Fruit fly (Drosophila melanogaster) whole organism, embryonic: ENCODE measurements around the gene CG14234.

ENCODE experiments used
- Aef1 ChIP-seq: fragments of 200-800 bp; sonication (Bioruptor generic); IDR thresholded peaks from 3 replicates; pipeline ENCODE4 v1.3.6; 2022; ENCODE audit warnings: missing biosample characterization, missing genetic modification characterization
- Asciz ChIP-seq: fragments of 200-800 bp; sonication (Bioruptor generic); optimal IDR thresholded peaks from 2 replicates; lab custom pipeline; 2017; ENCODE audit warnings: missing biosample characterization, mild to moderate bottlenecking, missing genetic modification characterization, missing genetic modification reagents
- CG11093 ChIP-seq: fragments of 200-800 bp; sonication (Bioruptor generic); IDR thresholded peaks from 3 replicates; pipeline ENCODE4 v1.3.6; 2022; ENCODE audit warnings: missing biosample characterization, missing genetic modification characterization
- CG11723 ChIP-seq: fragments of 200-800 bp; sonication (Bioruptor generic); optimal IDR thresholded peaks from 2 replicates; lab custom pipeline; 2017; ENCODE audit warnings: missing biosample characterization, mild to moderate bottlenecking, missing genetic modification characterization
- CG12071 ChIP-seq: fragments of 200-800 bp; sonication (Bioruptor generic); optimal IDR thresholded peaks from 3 replicates; lab custom pipeline; 2018; ENCODE audit warnings: missing biosample characterization, mild to moderate bottlenecking, missing genetic modification characterization
- CG14050 ChIP-seq: fragments of 200-800 bp; sonication (Bioruptor generic); IDR thresholded peaks from 3 replicates; pipeline ENCODE4 v1.3.6; 2022; ENCODE audit warnings: missing biosample characterization, missing genetic modification characterization
- CG14710 ChIP-seq: fragments of 200-800 bp; sonication (Bioruptor generic); optimal IDR thresholded peaks from 3 replicates; lab custom pipeline; 2019; ENCODE audit warnings: missing biosample characterization, mild to moderate bottlenecking, missing genetic modification characterization, moderate library complexity
- CG14860 ChIP-seq: fragments of 200-800 bp; sonication (Bioruptor generic); IDR thresholded peaks from 3 replicates; pipeline ENCODE4 v1.3.6; 2022; ENCODE audit warnings: missing biosample characterization, missing genetic modification characterization; ENCODE audit not compliant: partially characterized antibody
- CG14965 ChIP-seq: fragments of 200-800 bp; sonication (Bioruptor generic); optimal IDR thresholded peaks from 2 replicates; lab custom pipeline; 2016; ENCODE audit warnings: missing biosample characterization, missing genetic modification characterization, borderline replicate concordance
- CG15011 ChIP-seq: fragments of 200-800 bp; sonication (Bioruptor generic); optimal IDR thresholded peaks from 3 replicates; lab custom pipeline; 2018; ENCODE audit warnings: missing biosample characterization, mild to moderate bottlenecking, missing genetic modification characterization
- CG1603 ChIP-seq: fragments of 200-800 bp; sonication (Bioruptor generic); optimal IDR thresholded peaks from 2 replicates; lab custom pipeline; 2019; ENCODE audit warnings: missing biosample characterization, mild to moderate bottlenecking, missing genetic modification characterization, moderate library complexity
- CG17361 ChIP-seq: fragments of 200-800 bp; sonication (Bioruptor generic); IDR thresholded peaks from 3 replicates; pipeline ENCODE4 v1.3.6; 2022; ENCODE audit warnings: missing biosample characterization, missing genetic modification characterization
- CG17612 ChIP-seq: fragments of 200-800 bp; sonication (Bioruptor generic); IDR thresholded peaks from 2 replicates; pipeline ENCODE4 v1.3.6; 2022; ENCODE audit warnings: missing biosample characterization, missing genetic modification characterization
- CG30431 ChIP-seq: fragments of 200-800 bp; sonication (Bioruptor generic); optimal IDR thresholded peaks from 2 replicates; lab custom pipeline; 2017; ENCODE audit warnings: missing biosample characterization, missing genetic modification characterization
- CG31365 ChIP-seq: fragments of 200-800 bp; sonication (Bioruptor generic); optimal IDR thresholded peaks from 2 replicates; lab custom pipeline; 2018; ENCODE audit warnings: missing biosample characterization, mild to moderate bottlenecking, missing genetic modification characterization
- CG32767 ChIP-seq: fragments of 200-800 bp; sonication (Bioruptor generic); IDR thresholded peaks from 2 replicates; pipeline ENCODE4 v1.3.6; 2022; ENCODE audit warnings: missing biosample characterization, missing genetic modification characterization
- CG34422 ChIP-seq: fragments of 200-800 bp; sonication (Bioruptor generic); IDR thresholded peaks from 3 replicates; pipeline ENCODE4 v1.3.6; 2022; ENCODE audit warnings: missing biosample characterization, missing genetic modification characterization
- CG7357 ChIP-seq: fragments of 200-800 bp; sonication (Bioruptor generic); IDR thresholded peaks from 3 replicates; pipeline ENCODE4 v1.3.6; 2022; ENCODE audit warnings: missing biosample characterization, missing genetic modification characterization
- CG7556 ChIP-seq: fragments of 200-800 bp; sonication (Bioruptor generic); optimal IDR thresholded peaks from 2 replicates; lab custom pipeline; 2017; ENCODE audit warnings: missing biosample characterization, mild to moderate bottlenecking, missing genetic modification characterization
- CG7786 ChIP-seq: fragments of 200-800 bp; sonication (Bioruptor generic); optimal IDR thresholded peaks from 2 replicates; lab custom pipeline; 2016; ENCODE audit warnings: missing biosample characterization, missing genetic modification characterization
- CG9215 ChIP-seq: fragments of 200-800 bp; sonication (Bioruptor generic); IDR thresholded peaks from 2 replicates; pipeline ENCODE4 v1.3.6; 2022; ENCODE audit warnings: missing biosample characterization, missing genetic modification characterization
- CG9437 ChIP-seq: fragments of 200-800 bp; sonication (Bioruptor generic); optimal IDR thresholded peaks from 2 replicates; lab custom pipeline; 2018; ENCODE audit warnings: missing biosample characterization, mild to moderate bottlenecking, missing genetic modification characterization
- CG9797 ChIP-seq: fragments of 200-800 bp; sonication (Bioruptor generic); optimal IDR thresholded peaks from 3 replicates; lab custom pipeline; 2018; ENCODE audit warnings: missing biosample characterization, mild to moderate bottlenecking, missing genetic modification characterization
- CG9817 ChIP-seq: fragments of 200-800 bp; sonication (Bioruptor generic); optimal IDR thresholded peaks from 2 replicates; lab custom pipeline; 2018; ENCODE audit warnings: missing biosample characterization, mild to moderate bottlenecking, missing genetic modification characterization, moderate library complexity
- CHES-1-like ChIP-seq: fragments of 200-800 bp; sonication (Bioruptor generic); optimal IDR thresholded peaks from 2 replicates; lab custom pipeline; 2016; ENCODE audit warnings: missing biosample characterization, missing genetic modification characterization
- CkIIα-i1 ChIP-seq: fragments of 200-800 bp; sonication (Bioruptor generic); IDR thresholded peaks from 2 replicates; pipeline ENCODE4 v1.3.6; 2022; ENCODE audit warnings: missing biosample characterization, missing genetic modification characterization
- ERR ChIP-seq: fragments of 200-800 bp; sonication (Bioruptor generic); optimal IDR thresholded peaks from 2 replicates; lab custom pipeline; 2016; ENCODE audit warnings: missing biosample characterization, missing genetic modification characterization
- Elba2 ChIP-seq: fragments of 200-800 bp; sonication (Bioruptor generic); optimal IDR thresholded peaks from 3 replicates; lab custom pipeline; 2016; ENCODE audit warnings: missing biosample characterization, missing genetic modification characterization
- HHEX ChIP-seq: fragments of 200-800 bp; sonication (Bioruptor generic); optimal IDR thresholded peaks from 3 replicates; lab custom pipeline; 2017; ENCODE audit warnings: missing biosample characterization, mild to moderate bottlenecking, missing genetic modification characterization, missing genetic modification reagents
- Hmr ChIP-seq: fragments of 200-800 bp; sonication (Bioruptor generic); optimal IDR thresholded peaks from 3 replicates; lab custom pipeline; 2017; ENCODE audit warnings: mild to moderate bottlenecking, missing biosample characterization, missing genetic modification reagents, missing genetic modification characterization
- Meics ChIP-seq: fragments of 200-800 bp; sonication (Bioruptor generic); optimal IDR thresholded peaks from 2 replicates; lab custom pipeline; 2017; ENCODE audit warnings: missing biosample characterization, mild to moderate bottlenecking, missing genetic modification characterization
- NC2α ChIP-seq: fragments of 200-800 bp; sonication (Bioruptor generic); optimal IDR thresholded peaks from 2 replicates; lab custom pipeline; 2016; ENCODE audit warnings: missing biosample characterization, missing genetic modification characterization
- Six4 ChIP-seq: fragments of 200-800 bp; sonication (Bioruptor generic); optimal IDR thresholded peaks from 2 replicates; lab custom pipeline; 2016; ENCODE audit warnings: missing biosample characterization, missing genetic modification characterization
- Xbp1 ChIP-seq: fragments of 200-800 bp; sonication (Bioruptor generic); optimal IDR thresholded peaks from 3 replicates; lab custom pipeline; 2016; ENCODE audit warnings: missing biosample characterization, mild to moderate bottlenecking, missing genetic modification characterization
- Xrp1 ChIP-seq: fragments of 200-800 bp; sonication (Bioruptor generic); IDR thresholded peaks from 2 replicates; pipeline ENCODE4 v1.3.6; 2022; ENCODE audit warnings: missing biosample characterization, missing genetic modification characterization
- az2 ChIP-seq: fragments of 200-800 bp; sonication (Bioruptor generic); optimal IDR thresholded peaks from 3 replicates; lab custom pipeline; 2016; ENCODE audit warnings: missing biosample characterization, missing genetic modification characterization
- bcd ChIP-seq: fragments of 200-800 bp; sonication (Bioruptor generic); optimal IDR thresholded peaks from 2 replicates; lab custom pipeline; 2017; ENCODE audit warnings: missing biosample characterization, mild to moderate bottlenecking, missing genetic modification characterization
- bsh ChIP-seq, 2 experiments: fragments of 200-800 bp; sonication (Bioruptor generic); optimal IDR thresholded peaks; 2 replicates each; lab custom pipeline; 2017 to 2018; ENCODE audit warnings: mild to moderate bottlenecking in 2 of 2, missing biosample characterization in 2 of 2, missing genetic modification characterization in 2 of 2, moderate library complexity in 1 of 2
- btn ChIP-seq: fragments of 200-800 bp; sonication (Bioruptor generic); optimal IDR thresholded peaks from 2 replicates; lab custom pipeline; 2016; ENCODE audit warnings: missing biosample characterization, missing genetic modification characterization
- corto ChIP-seq: fragments of 200-800 bp; sonication (Bioruptor generic); optimal IDR thresholded peaks from 2 replicates; lab custom pipeline; 2016; ENCODE audit warnings: missing biosample characterization, mild to moderate bottlenecking, missing genetic modification characterization, moderate library complexity
- crol ChIP-seq: fragments of 200-800 bp; sonication (Bioruptor generic); IDR thresholded peaks from 2 replicates; pipeline ENCODE4 v1.3.6; 2022; ENCODE audit warnings: missing biosample characterization, missing genetic modification characterization
- dan ChIP-seq: fragments of 200-800 bp; sonication (Bioruptor generic); IDR thresholded peaks from 2 replicates; pipeline ENCODE4 v1.3.6; 2022; ENCODE audit warnings: missing biosample characterization, missing genetic modification characterization
- dpn ChIP-seq, 2 experiments: fragments of 200-800 bp; sonication (Bioruptor generic); optimal IDR thresholded peaks; 3 replicates each; lab custom pipeline; 2016; ENCODE audit warnings: missing biosample characterization in 2 of 2, missing genetic modification characterization in 2 of 2
- grau ChIP-seq: fragments of 200-800 bp; optimal IDR thresholded peaks from 3 replicates; lab custom pipeline; 2019; ENCODE audit warnings: missing biosample characterization, mild to moderate bottlenecking, missing genetic modification characterization, moderate library complexity
- gt ChIP-seq: fragments of 200-800 bp; sonication (Bioruptor generic); IDR thresholded peaks from 2 replicates; pipeline ENCODE4 v1.3.6; 2022; ENCODE audit warnings: missing biosample characterization, missing genetic modification characterization
- jing ChIP-seq: fragments of 200-800 bp; sonication (Bioruptor generic); optimal IDR thresholded peaks from 2 replicates; lab custom pipeline; 2018; ENCODE audit warnings: missing biosample characterization, mild to moderate bottlenecking, missing genetic modification characterization
- pzg ChIP-seq: fragments of 200-800 bp; sonication (Bioruptor generic); optimal IDR thresholded peaks from 3 replicates; lab custom pipeline; 2018; ENCODE audit warnings: missing biosample characterization, mild to moderate bottlenecking, missing genetic modification characterization, moderate library complexity
- slou ChIP-seq: fragments of 200-800 bp; sonication (Bioruptor generic); optimal IDR thresholded peaks from 3 replicates; lab custom pipeline; 2016; ENCODE audit warnings: missing biosample characterization, missing genetic modification characterization
- sna ChIP-seq: fragments of 200-800 bp; sonication (Bioruptor generic); IDR thresholded peaks from 2 replicates; pipeline ENCODE4 v1.3.6; 2022; ENCODE audit warnings: missing biosample characterization, missing genetic modification characterization; ENCODE audit not compliant: partially characterized antibody
- wek ChIP-seq: fragments of 200-800 bp; sonication (Bioruptor generic); optimal IDR thresholded peaks from 3 replicates; lab custom pipeline; 2018; ENCODE audit warnings: missing biosample characterization, mild to moderate bottlenecking, missing genetic modification characterization, moderate library complexity
- wor ChIP-seq: fragments of 200-800 bp; sonication (Bioruptor generic); IDR thresholded peaks from 2 replicates; pipeline ENCODE4 v1.3.6; 2022; ENCODE audit warnings: missing biosample characterization, missing genetic modification characterization

The CG14234 gene

DNA sequence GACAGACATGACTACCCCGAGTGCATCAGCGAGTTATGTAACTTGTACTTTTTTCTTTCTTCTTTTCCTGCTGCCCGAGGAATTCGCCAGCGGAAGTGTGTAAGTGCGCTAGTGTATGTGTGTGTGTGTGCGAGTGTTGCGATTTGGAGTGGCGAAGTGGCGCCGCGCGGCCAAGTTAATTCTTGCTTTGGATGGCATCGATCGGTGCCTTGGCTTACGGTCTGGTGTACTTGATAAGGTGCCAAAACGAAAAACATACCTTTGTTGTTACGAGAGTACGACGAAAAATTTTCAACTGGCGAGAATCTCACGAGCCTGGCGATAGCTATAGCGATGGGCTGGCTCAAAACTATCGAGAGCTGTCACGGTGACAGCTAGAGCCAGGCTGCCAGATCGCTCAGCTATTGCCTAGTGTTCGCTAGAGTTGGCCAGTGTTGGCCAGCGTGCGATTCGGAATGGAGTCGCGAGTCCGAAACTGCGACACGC lies 8.7 kb downstream of the CG14234 start, which contains the start of the genes CG18809, COX6B, CG33932 and Rpp20 (continued):
- TF ChIP-seq CG15011, result no peak
- peak; percentile 54 for TF ChIP-seq HHEX (GFP tag; lab: Kevin White, UChicago)
- TF ChIP-seq CG32767, result no peak
- peak; percentile 74 for TF ChIP-seq bcd (GFP tag; lab: Kevin White, UChicago)
- TF ChIP-seq slou (GFP tag; lab: Kevin White, UChicago), result no peak
- peak; percentile 78 for TF ChIP-seq ERR
- TF ChIP-seq CG11723 (GFP tag; lab: Kevin White, UChicago), result peak; percentile 48
- TF ChIP-seq dan (GFP tag; lab: Robert Waterston, UW), result no peak
- no peak for TF ChIP-seq gt (GFP tag; lab: Robert Waterston, UW)
- no peak for TF ChIP-seq CkIIα-i1
- peak; percentile 99 for TF ChIP-seq pzg
- peak; percentile 85 for TF ChIP-seq Hmr
- TF ChIP-seq CG11093 (GFP tag; lab: Robert Waterston, UW), result no peak
- TF ChIP-seq crol (GFP tag; lab: Robert Waterston, UW), result no peak
- TF ChIP-seq CG1603 (tag; lab: Kevin White, UChicago), result peak; percentile 91
- no peak for TF ChIP-seq Six4
- no peak for TF ChIP-seq CG12071
- TF ChIP-seq CG9437 (GFP tag; lab: Kevin White, UChicago), result no peak
- TF ChIP-seq CG7556 (GFP tag; lab: Kevin White, UChicago), result peak; percentile 3
- TF ChIP-seq az2 (GFP tag; lab: Kevin White, UChicago), result peak; percentile 32
- no peak for TF ChIP-seq CG31365 (tag; lab: Kevin White, UChicago)
- TF ChIP-seq CG14710 (tag; lab: Kevin White, UChicago), result peak; percentile 62
- TF ChIP-seq Aef1 (GFP tag; lab: Robert Waterston, UW), result no peak
- peak; percentile 1 for TF ChIP-seq NC2α (GFP tag; lab: Kevin White, UChicago)
- 0 out of 3 replicates have a peak, but pooled peaks have one; percentile 21 for TF ChIP-seq CG14050 (GFP tag; lab: Robert Waterston, UW)
- peak; percentile 80 for TF ChIP-seq CG34422 (GFP tag; lab: Robert Waterston, UW)
- peak; percentile 20; the same call in 1 of the 3 replicates for TF ChIP-seq CG17361 (GFP tag; lab: Robert Waterston, UW)
- TF ChIP-seq corto, result no peak
- peak; percentile 66 for TF ChIP-seq CG9817
- peak; percentile 74 for TF ChIP-seq Xbp1
- TF ChIP-seq Xrp1 (GFP tag; lab: Robert Waterston, UW), result peak; percentile 59
- peak; percentile 83 for TF ChIP-seq sna (GFP tag; lab: Robert Waterston, UW)
- no peak for TF ChIP-seq jing (GFP tag; lab: Kevin White, UChicago)
- peak; percentile 54 for TF ChIP-seq grau
- no peak for TF ChIP-seq btn (GFP tag; lab: Kevin White, UChicago)
- TF ChIP-seq Asciz (GFP tag; lab: Kevin White, UChicago), result no peak
- TF ChIP-seq dpn (GFP tag; optimal IDR thresholded peaks at IDR 0.05; lab: Kevin White, UChicago), result peak; percentile 67 to 78
- peak; percentile 88 for TF ChIP-seq CHES-1-like (GFP tag; lab: Kevin White, UChicago)
- TF ChIP-seq CG17612 (GFP tag; lab: Robert Waterston, UW), result peak; percentile 20; the same call in 1 of the 2 replicates
- TF ChIP-seq CG30431 (GFP tag; lab: Kevin White, UChicago), result peak; percentile 23
- peak; percentile 53 for TF ChIP-seq CG9797 (GFP tag; lab: Kevin White, UChicago)
- TF ChIP-seq Meics (GFP tag; lab: Kevin White, UChicago), result peak; percentile 71
- no peak for TF ChIP-seq Elba2
- peak in 1 of 2 experiments; percentile 23 for TF ChIP-seq bsh (GFP tag; optimal IDR thresholded peaks at IDR 0.05; lab: Kevin White, UChicago)
- 0 out of 2 replicates have a peak, but pooled peaks have one; percentile 26 for TF ChIP-seq CG9215
- no peak for TF ChIP-seq CG14965 (GFP tag; lab: Kevin White, UChicago)
- TF ChIP-seq wek (GFP tag; lab: Kevin White, UChicago), result no peak
- peak; percentile 86 for TF ChIP-seq CG14860 (GFP tag; lab: Robert Waterston, UW)
- no peak for TF ChIP-seq CG7357 (GFP tag; lab: Robert Waterston, UW)
- TF ChIP-seq wor (GFP tag; lab: Robert Waterston, UW), result no peak
- peak; percentile 84 for TF ChIP-seq CG7786 (GFP tag; lab: Kevin White, UChicago)
